Worm (Caenorhabditis elegans) whole organism, young adult: Measurements from ENCODE around the gene dph-5.

Experiments
- B0019.2 ChIP-seq: fragments of 200-800 bp; sonication (Bioruptor generic); conservative IDR thresholded peaks from 2 replicates; pipeline ENCODE4 v1.3.6; 2022; ENCODE audit warnings: missing genetic modification reagents, missing genetic modification characterization, missing compliant biosample characterization
- B0336.3 ChIP-seq: fragments of 200-800 bp; sonication (Bioruptor generic); IDR thresholded peaks from 2 replicates; pipeline ENCODE4 v1.3.6; 2022; ENCODE audit warnings: missing genetic modification characterization, missing compliant biosample characterization
- C17E4.6 ChIP-seq: fragments of 200-800 bp; sonication (Bioruptor generic); IDR thresholded peaks from 2 replicates; pipeline ENCODE4 v1.3.6; 2022; ENCODE audit warnings: missing genetic modification reagents, missing genetic modification characterization, missing compliant biosample characterization
- D2030.7 ChIP-seq: fragments of 200-800 bp; sonication (Bioruptor generic); IDR thresholded peaks from 2 replicates; pipeline ENCODE4 v1.3.6; 2022; ENCODE audit warnings: missing genetic modification reagents, missing genetic modification characterization, missing compliant biosample characterization
- F10E7.11 ChIP-seq: sonication (generic microtip); optimal IDR thresholded peaks from 2 replicates; lab custom pipeline; 2017; ENCODE audit warnings: mild to moderate bottlenecking, missing genetic modification characterization, moderate library complexity, missing compliant biosample characterization
- F22D6.2 ChIP-seq: sonication (generic microtip); optimal IDR thresholded peaks from 2 replicates; lab custom pipeline; 2016; ENCODE audit warnings: mild to moderate bottlenecking, missing genetic modification characterization, missing compliant biosample characterization
- F23B12.7 ChIP-seq: sonication (generic microtip); optimal IDR thresholded peaks from 2 replicates; lab custom pipeline; 2017; ENCODE audit warnings: missing genetic modification characterization, mild to moderate bottlenecking, missing compliant biosample characterization, antibody characterized with exemption, moderate library complexity; ENCODE audit not compliant: insufficient read depth
- F37B4.10 ChIP-seq: fragments of 200-800 bp; sonication (Bioruptor generic); IDR thresholded peaks from 2 replicates; pipeline ENCODE4 v1.3.6; 2022; ENCODE audit warnings: missing genetic modification characterization, missing compliant biosample characterization
- F57C9.4 ChIP-seq: sonication (generic microtip); optimal IDR thresholded peaks from 2 replicates; lab custom pipeline; 2017; ENCODE audit warnings: mild to moderate bottlenecking, missing genetic modification characterization, missing compliant biosample characterization
- K11D2.4 ChIP-seq: fragments of 200-800 bp; sonication (Bioruptor generic); IDR thresholded peaks from 2 replicates; pipeline ENCODE4 v1.3.6; 2022; ENCODE audit warnings: missing genetic modification reagents, missing genetic modification characterization, missing compliant biosample characterization
- T26A5.8 ChIP-seq: sonication (generic microtip); optimal IDR thresholded peaks from 2 replicates; lab custom pipeline; 2016; ENCODE audit warnings: missing genetic modification characterization, missing compliant biosample characterization
- Y53F4B.3 ChIP-seq: fragments of 200-800 bp; sonication (Bioruptor generic); IDR thresholded peaks from 2 replicates; pipeline ENCODE4 v1.3.6; 2022; ENCODE audit warnings: missing genetic modification reagents, missing genetic modification characterization, missing compliant biosample characterization
- Y67H2A.10 ChIP-seq: fragments of 200-800 bp; sonication (Bioruptor generic); conservative IDR thresholded peaks from 2 replicates; pipeline ENCODE4 v1.3.6; 2022; ENCODE audit warnings: missing genetic modification reagents, missing genetic modification characterization, missing compliant biosample characterization
- Y79H2A.3 ChIP-seq: fragments of 200-800 bp; sonication (Bioruptor generic); conservative IDR thresholded peaks from 2 replicates; pipeline ENCODE4 v1.3.6; 2022; ENCODE audit warnings: missing genetic modification reagents, missing genetic modification characterization, missing compliant biosample characterization
- aptf-3 ChIP-seq: fragments of 200-800 bp; sonication (Bioruptor generic); IDR thresholded peaks from 2 replicates; pipeline ENCODE4 v1.3.6; 2022; ENCODE audit warnings: missing genetic modification characterization, missing compliant biosample characterization
- atf-7 ChIP-seq: sonication (generic microtip); optimal IDR thresholded peaks from 2 replicates; lab custom pipeline; 2017; ENCODE audit warnings: mild to moderate bottlenecking, missing genetic modification characterization, missing compliant biosample characterization
- athp-1 ChIP-seq: sonication (generic microtip); optimal IDR thresholded peaks from 2 replicates; lab custom pipeline; 2017; ENCODE audit warnings: mild to moderate bottlenecking, missing genetic modification characterization, missing compliant biosample characterization
- ceh-27 ChIP-seq: fragments of 200-800 bp; sonication (Bioruptor generic); optimal IDR thresholded peaks from 2 replicates; lab custom pipeline; 2018; ENCODE audit warnings: mild to moderate bottlenecking, missing genetic modification characterization, moderate library complexity, missing compliant biosample characterization
- ceh-40 ChIP-seq: fragments of 200-800 bp; sonication (Bioruptor generic); IDR thresholded peaks from 2 replicates; pipeline ENCODE4 v1.3.6; 2022; ENCODE audit warnings: missing genetic modification characterization, missing compliant biosample characterization
- ceh-58 ChIP-seq: fragments of 200-800 bp; sonication (Bioruptor generic); IDR thresholded peaks from 2 replicates; pipeline ENCODE4 v1.3.6; 2022; ENCODE audit warnings: missing genetic modification characterization, missing compliant biosample characterization
- ceh-79 ChIP-seq: sonication (generic microtip); optimal IDR thresholded peaks from 2 replicates; lab custom pipeline; 2017; ENCODE audit warnings: mild to moderate bottlenecking, missing genetic modification characterization, missing compliant biosample characterization
- chd-7 ChIP-seq: sonication (generic microtip); optimal IDR thresholded peaks from 2 replicates; lab custom pipeline; 2016; ENCODE audit warnings: mild to moderate bottlenecking, missing genetic modification characterization, moderate library complexity, missing compliant biosample characterization
- die-1 ChIP-seq: sonication (generic microtip); optimal IDR thresholded peaks from 2 replicates; lab custom pipeline; 2016; ENCODE audit warnings: missing genotype, mild to moderate bottlenecking, missing genetic modification characterization, missing compliant biosample characterization
- dpff-1 ChIP-seq: sonication (generic microtip); optimal IDR thresholded peaks from 2 replicates; lab custom pipeline; 2017; ENCODE audit warnings: mild to moderate bottlenecking, missing genetic modification characterization, missing compliant biosample characterization
- egrh-3 ChIP-seq: fragments of 200-800 bp; sonication (Bioruptor generic); IDR thresholded peaks from 2 replicates; pipeline ENCODE4 v1.3.6; 2022; ENCODE audit warnings: missing genetic modification reagents, missing genetic modification characterization, missing compliant biosample characterization
- ets-4 ChIP-seq: fragments of 200-800 bp; sonication (Bioruptor generic); optimal IDR thresholded peaks from 2 replicates; lab custom pipeline; 2018; ENCODE audit warnings: mild to moderate bottlenecking, missing genetic modification characterization, missing compliant biosample characterization
- fkh-3 ChIP-seq: sonication (generic microtip); optimal IDR thresholded peaks from 2 replicates; lab custom pipeline; 2016; ENCODE audit warnings: mild to moderate bottlenecking, missing genetic modification characterization, missing compliant biosample characterization
- him-1 ChIP-seq: sonication (generic microtip); optimal IDR thresholded peaks from 2 replicates; lab custom pipeline; 2016; ENCODE audit warnings: missing genotype, missing genetic modification reagents, missing genetic modification characterization, missing compliant biosample characterization
- hsf-1 ChIP-seq: fragments of 200-800 bp; sonication (Bioruptor generic); IDR thresholded peaks from 2 replicates; pipeline ENCODE4 v1.3.6; 2022; ENCODE audit warnings: missing genetic modification reagents, missing genetic modification characterization, missing compliant biosample characterization
- lag-1 ChIP-seq: fragments of 200-800 bp; sonication (Bioruptor generic); IDR thresholded peaks from 2 replicates; pipeline ENCODE4 v1.3.6; 2022; ENCODE audit warnings: missing genetic modification reagents, missing genetic modification characterization, missing compliant biosample characterization
- let-526 ChIP-seq: fragments of 200-800 bp; sonication (Bioruptor generic); IDR thresholded peaks from 2 replicates; pipeline ENCODE4 v1.3.6; 2022; ENCODE audit warnings: missing genetic modification reagents, missing genetic modification characterization, missing compliant biosample characterization
- let-607 ChIP-seq, 2 experiments: fragments of 200-800 bp in 1 of 2; sonication (Bioruptor generic) in 1 of 2; sonication (generic microtip) in 1 of 2; optimal IDR thresholded peaks; 2 replicates each; lab custom pipeline; 2016 to 2018; ENCODE audit warnings: mild to moderate bottlenecking in 2 of 2, missing compliant biosample characterization in 2 of 2, missing genetic modification characterization in 2 of 2, moderate library complexity in 2 of 2, missing genotype in 1 of 2
- lin-35 ChIP-seq, 3 experiments: fragments of 150-350 bp in 2 of 3; sonication (generic microtip) in 1 of 3; optimal IDR thresholded peaks; 2 replicates each; lab custom pipeline; 2014 to 2018; ENCODE audit warnings: missing biosample characterization in 3 of 3, missing genetic modification characterization in 3 of 3, missing genetic modification reagents in 3 of 3
- lin-40 ChIP-seq: sonication (generic microtip); optimal IDR thresholded peaks from 2 replicates; lab custom pipeline; 2016; ENCODE audit warnings: missing genetic modification characterization, mild to moderate bottlenecking, missing compliant biosample characterization, missing genotype, missing genetic modification reagents
- nfya-1 ChIP-seq: sonication (generic microtip); optimal IDR thresholded peaks from 2 replicates; lab custom pipeline; 2017; ENCODE audit warnings: antibody characterized with exemption, missing compliant biosample characterization, missing genetic modification characterization, borderline replicate concordance; ENCODE audit not compliant: insufficient read depth
- nhr-120 ChIP-seq: fragments of 200-800 bp; sonication (Bioruptor generic); IDR thresholded peaks from 2 replicates; pipeline ENCODE4 v1.3.6; 2022; ENCODE audit warnings: missing genetic modification characterization, missing compliant biosample characterization
- nhr-80 ChIP-seq: sonication (generic microtip); optimal IDR thresholded peaks from 2 replicates; lab custom pipeline; 2016; ENCODE audit warnings: missing genetic modification characterization, missing compliant biosample characterization
- pbrm-1 ChIP-seq: fragments of 200-800 bp; sonication (Bioruptor generic); IDR thresholded peaks from 2 replicates; pipeline ENCODE4 v1.3.6; 2022; ENCODE audit warnings: missing genetic modification reagents, missing genetic modification characterization, missing compliant biosample characterization
- rpc-1 ChIP-seq, 2 experiments: fragments of 150-350 bp in 1 of 2; sonication (generic microtip) in 1 of 2; optimal IDR thresholded peaks; 2 replicates each; lab custom pipeline; 2014 to 2018; ENCODE audit warnings: missing biosample characterization in 1 of 2, missing genetic modification characterization in 1 of 2, missing genetic modification reagents in 1 of 2, missing genotype in 1 of 2
- snpc-3.4 ChIP-seq: sonication (generic microtip); optimal IDR thresholded peaks from 2 replicates; lab custom pipeline; 2017; ENCODE audit warnings: missing genetic modification characterization, mild to moderate bottlenecking, missing compliant biosample characterization, antibody characterized with exemption, moderate library complexity, missing genotype, missing genetic modification reagents
- somi-1 ChIP-seq: fragments of 200-800 bp; sonication (Bioruptor generic); optimal IDR thresholded peaks from 2 replicates; lab custom pipeline; 2018; ENCODE audit warnings: mild to moderate bottlenecking, missing genetic modification characterization, missing compliant biosample characterization
- sptf-2 ChIP-seq: fragments of 200-800 bp; sonication (Bioruptor generic); optimal IDR thresholded peaks from 2 replicates; lab custom pipeline; 2018; ENCODE audit warnings: mild to moderate bottlenecking, missing genetic modification characterization, missing compliant biosample characterization
- tbp1 ChIP-seq: fragments of 200-800 bp; sonication (Bioruptor generic); optimal IDR thresholded peaks from 2 replicates; lab custom pipeline; 2018; ENCODE audit warnings: mild to moderate bottlenecking, missing genetic modification characterization, missing compliant biosample characterization
- ztf-22 ChIP-seq: fragments of 200-800 bp; sonication (Bioruptor generic); optimal IDR thresholded peaks from 2 replicates; lab custom pipeline; 2018; ENCODE audit warnings: mild to moderate bottlenecking, missing genetic modification characterization, moderate library complexity, missing compliant biosample characterization
- ztf-25 ChIP-seq: fragments of 200-800 bp; sonication (Bioruptor generic); IDR thresholded peaks from 2 replicates; pipeline ENCODE4 v1.3.6; 2022; ENCODE audit warnings: missing genetic modification reagents, missing genetic modification characterization, missing compliant biosample characterization
- ztf-3 ChIP-seq: fragments of 200-800 bp; sonication (Bioruptor generic); optimal IDR thresholded peaks from 2 replicates; lab custom pipeline; 2018; ENCODE audit warnings: mild to moderate bottlenecking, missing genetic modification characterization, missing compliant biosample characterization
- ztf-6 ChIP-seq: fragments of 200-800 bp; sonication (Bioruptor generic); IDR thresholded peaks from 2 replicates; pipeline ENCODE4 v1.3.6; 2022; ENCODE audit warnings: missing genetic modification reagents, missing genetic modification characterization, missing compliant biosample characterization

dph-5 gene

ce11 chrII:11344554-11344953 lies 5.4 kb upstream of the dph-5 start:
- TF ChIP-seq snpc-3.4 (tag; lab: Kevin White, UChicago), result no peak
- no peak for TF ChIP-seq aptf-3 (GFP tag; lab: Robert Waterston, UW)
- no peak for TF ChIP-seq ceh-58 (GFP tag; lab: Robert Waterston, UW)
- no peak for TF ChIP-seq athp-1 (tag; lab: Kevin White, UChicago)
- TF ChIP-seq, all 124 proteins: peak for 0

ce11 chrII:11345570-11346029 lies 4.4 kb upstream of the dph-5 start, which contains the start of gene nduf-11:
nduf-11 (minus strand) TSS chrII:11345620.
- TF ChIP-seq die-1 (tag; lab: Kevin White, UChicago) (no peak), F23B12.7 (tag; lab: Kevin White, UChicago) (peak; percentile 74), lag-1 (GFP tag; lab: Robert Waterston, UW) (no peak), rpc-1 (optimal IDR thresholded peaks at IDR 0.05; lab: Kevin White, UChicago) (no peak), rpc-1 (tag; optimal IDR thresholded peaks at IDR 0.05; lab: Kevin White, UChicago) (no peak), let-607 (tag; optimal IDR thresholded peaks at IDR 0.05; lab: Kevin White, UChicago) (peak in 1 of 2 experiments; percentile 28), nfya-1 (tag; lab: Kevin White, UChicago) (no peak), ceh-27 (GFP tag; lab: Kevin White, UChicago) (peak; percentile 34), F57C9.4 (tag; lab: Kevin White, UChicago) (no peak), lin-40 (tag; lab: Kevin White, UChicago) (peak; percentile 75), somi-1 (GFP tag; lab: Kevin White, UChicago) (no peak), ceh-40 (GFP tag; lab: Robert Waterston, UW) (no peak), F37B4.10 (GFP tag; lab: Robert Waterston, UW) (no peak), pbrm-1 (GFP tag; lab: Robert Waterston, UW) (peak; percentile 71; the same call in 1 of the 2 replicates), Y79H2A.3 (GFP tag; lab: Robert Waterston, UW) (no peak), lin-35 (GFP tag; optimal IDR thresholded peaks at IDR 0.05; lab: Kevin White, UChicago) (peak in 2 of 3 experiments; percentile 82 to 91), C17E4.6 (no peak), ztf-22 (GFP tag; lab: Kevin White, UChicago) (no peak), F22D6.2 (no peak), egrh-3 (GFP tag; lab: Robert Waterston, UW) (no peak), hsf-1 (GFP tag; lab: Robert Waterston, UW) (peak; percentile 57; the same call in 1 of the 2 replicates), dpff-1 (tag; lab: Kevin White, UChicago) (no peak), tbp1 (peak; percentile 63), K11D2.4 (GFP tag; lab: Robert Waterston, UW) (0 out of 2 replicates have a peak, but pooled peaks have one; percentile 44), ztf-6 (GFP tag; lab: Robert Waterston, UW) (no peak), sptf-2 (GFP tag; lab: Kevin White, UChicago) (no peak), ztf-25 (GFP tag; lab: Robert Waterston, UW) (no peak), B0336.3 (GFP tag; lab: Robert Waterston, UW) (peak; percentile 85), ets-4 (no peak), ztf-3 (no peak), Y67H2A.10 (GFP tag; lab: Robert Waterston, UW) (no peak), ceh-79 (tag; lab: Kevin White, UChicago) (no peak), nhr-120 (GFP tag; lab: Robert Waterston, UW) (no peak), nhr-80 (tag; lab: Kevin White, UChicago) (peak; percentile 32), B0019.2 (GFP tag; lab: Robert Waterston, UW) (no peak), F10E7.11 (tag; lab: Kevin White, UChicago) (no peak), fkh-3 (tag; lab: Kevin White, UChicago) (no peak), chd-7 (no peak), him-1 (tag; lab: Kevin White, UChicago) (no peak), let-526 (no peak), D2030.7 (0 out of 2 replicates have a peak, but pooled peaks have one; percentile 23), Y53F4B.3 (GFP tag; lab: Robert Waterston, UW) (no peak), T26A5.8 (tag; lab: Kevin White, UChicago) (no peak), atf-7 (tag; lab: Kevin White, UChicago) (no peak)
